Worm (Caenorhabditis elegans) whole organism, early embryonic: Measurements from ENCODE around the gene nlp-76.

ENCODE experiments used
- ama-1 ChIP-seq: fragments of 150-350 bp; optimal IDR thresholded peaks from 2 replicates; lab custom pipeline; 2014
- flt-1 ChIP-seq: fragments of 200-800 bp; sonication (Bioruptor generic); IDR thresholded peaks from 2 replicates; pipeline ENCODE4 v1.3.6; 2022; ENCODE audit warnings: missing genetic modification characterization, missing compliant biosample characterization
- hmbx-1 ChIP-seq: sonication (generic microtip); optimal IDR thresholded peaks from 2 replicates; lab custom pipeline; 2016; ENCODE audit warnings: mild to moderate bottlenecking, missing genetic modification characterization, missing compliant biosample characterization
- hnd-1 ChIP-seq: sonication (generic microtip); optimal IDR thresholded peaks from 2 replicates; lab custom pipeline; 2016; ENCODE audit warnings: missing genetic modification characterization, missing compliant biosample characterization
- tra-4 ChIP-seq: sonication (generic microtip); optimal IDR thresholded peaks from 2 replicates; lab custom pipeline; 2017; ENCODE audit warnings: missing genetic modification characterization, missing compliant biosample characterization

- TF ChIP-seq ama-1 (lab: Kevin White, UChicago) = no peak
- TF ChIP-seq hnd-1 (tag; lab: Kevin White, UChicago) = no peak
- TF ChIP-seq flt-1 (GFP tag; lab: Robert Waterston, UW) = no peak
- TF ChIP-seq hmbx-1 (tag; lab: Kevin White, UChicago) = no peak
- TF ChIP-seq tra-4 = no peak
Observed at ce11 chrX:12712353-12712752, 48.6 kb upstream of the nlp-76 start, which contains the start of gene rgs-2.
